Worm (Caenorhabditis elegans) whole organism, early embryonic: ENCODE measurements around the gene fbxb-19.

Experiments used
- B0310.2 ChIP-seq: sonication (generic microtip); optimal IDR thresholded peaks from 2 replicates; lab custom pipeline; 2016; ENCODE audit warnings: mild to moderate bottlenecking, missing genetic modification characterization, missing compliant biosample characterization
- F13C5.2 ChIP-seq: sonication (generic microtip); optimal IDR thresholded peaks from 2 replicates; lab custom pipeline; 2017; ENCODE audit warnings: mild to moderate bottlenecking, missing genetic modification characterization, inconsistent platforms, missing compliant biosample characterization
- aly-1 ChIP-seq: sonication (generic microtip); optimal IDR thresholded peaks from 2 replicates; lab custom pipeline; 2016; ENCODE audit warnings: missing genetic modification characterization, missing compliant biosample characterization
- ama-1 ChIP-seq: fragments of 150-350 bp; optimal IDR thresholded peaks from 2 replicates; lab custom pipeline; 2014
- ceh-13 ChIP-seq: fragments of 200-800 bp; sonication (Bioruptor generic); optimal IDR thresholded peaks from 2 replicates; lab custom pipeline; 2018; ENCODE audit warnings: mild to moderate bottlenecking, missing genetic modification characterization, missing compliant biosample characterization
- ceh-36 ChIP-seq: sonication (generic microtip); optimal IDR thresholded peaks from 2 replicates; lab custom pipeline; 2016; ENCODE audit warnings: missing genetic modification characterization, inconsistent platforms, missing compliant biosample characterization
- ets-7 ChIP-seq: sonication (generic microtip); optimal IDR thresholded peaks from 2 replicates; lab custom pipeline; 2016; ENCODE audit warnings: missing genotype, missing genetic modification characterization, missing compliant biosample characterization
- flt-1 ChIP-seq: fragments of 200-800 bp; sonication (Bioruptor generic); IDR thresholded peaks from 2 replicates; pipeline ENCODE4 v1.3.6; 2022; ENCODE audit warnings: missing genetic modification characterization, missing compliant biosample characterization
- hmbx-1 ChIP-seq: sonication (generic microtip); optimal IDR thresholded peaks from 2 replicates; lab custom pipeline; 2016; ENCODE audit warnings: mild to moderate bottlenecking, missing genetic modification characterization, missing compliant biosample characterization
- hmg-4 ChIP-seq: fragments of 200-800 bp; sonication (Bioruptor generic); optimal IDR thresholded peaks from 2 replicates; lab custom pipeline; 2018; ENCODE audit warnings: mild to moderate bottlenecking, missing genetic modification characterization, missing compliant biosample characterization
- hnd-1 ChIP-seq: sonication (generic microtip); optimal IDR thresholded peaks from 2 replicates; lab custom pipeline; 2016; ENCODE audit warnings: missing genetic modification characterization, missing compliant biosample characterization
- pes-1 ChIP-seq: fragments of 200-800 bp; sonication (Bioruptor generic); IDR thresholded peaks from 2 replicates; pipeline ENCODE4 v1.3.6; 2022; ENCODE audit warnings: missing genetic modification reagents, missing genetic modification characterization, missing compliant biosample characterization
- scrt-1 ChIP-seq: fragments of 200-800 bp; sonication (Bioruptor generic); IDR thresholded peaks from 2 replicates; pipeline ENCODE4 v1.3.6; 2022; ENCODE audit warnings: missing genetic modification characterization, missing compliant biosample characterization
- sea-1 ChIP-seq: fragments of 200-800 bp; sonication (Bioruptor generic); conservative IDR thresholded peaks from 2 replicates; pipeline ENCODE4 v1.3.6; 2022; ENCODE audit warnings: missing genetic modification characterization, missing compliant biosample characterization
- tbx-11 ChIP-seq: fragments of 200-800 bp; sonication (Bioruptor generic); IDR thresholded peaks from 2 replicates; pipeline ENCODE4 v1.3.6; 2022; ENCODE audit warnings: missing genetic modification characterization, missing compliant biosample characterization
- tbx-37 ChIP-seq: fragments of 200-800 bp; sonication (Bioruptor generic); conservative IDR thresholded peaks from 2 replicates; pipeline ENCODE4 v1.3.6; 2022; ENCODE audit warnings: missing genetic modification reagents, missing genetic modification characterization, missing compliant biosample characterization
- tra-4 ChIP-seq: sonication (generic microtip); optimal IDR thresholded peaks from 2 replicates; lab custom pipeline; 2017; ENCODE audit warnings: missing genetic modification characterization, missing compliant biosample characterization

Gene fbxb-19

DNA sequence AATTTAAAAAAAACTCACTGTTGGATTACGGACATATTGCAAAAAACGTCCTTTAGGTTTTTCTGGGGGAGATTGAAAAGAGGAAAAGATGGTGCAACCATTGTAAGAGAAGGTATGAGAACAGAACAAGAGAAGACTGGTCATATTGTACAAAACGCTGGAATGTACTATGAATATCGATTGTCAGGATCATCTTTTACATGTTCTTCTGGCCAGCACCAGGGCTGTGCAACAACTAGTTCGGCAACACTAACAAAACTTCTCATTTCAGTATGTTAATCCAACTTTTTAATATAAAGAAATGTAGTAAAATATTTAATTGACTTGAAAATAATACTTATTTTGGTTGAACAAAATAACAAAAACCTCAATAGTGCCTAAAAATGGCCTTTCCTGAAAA is 14.4 kb upstream of the fbxb-19 start, which contains the start of gene fbxb-47:
Gene fbxb-47 (minus strand): TSS at position 101 of the 400 bp plus-strand sequence.
- no peak for TF ChIP-seq tbx-11 (GFP tag; lab: Robert Waterston, UW)
- no peak for TF ChIP-seq ets-7
- no peak for TF ChIP-seq pes-1 (GFP tag; lab: Robert Waterston, UW)
- TF ChIP-seq ama-1 = no peak
- TF ChIP-seq flt-1 (GFP tag; lab: Robert Waterston, UW) = no peak
- TF ChIP-seq hmbx-1 (tag; lab: Kevin White, UChicago) = no peak
- no peak for TF ChIP-seq tra-4 (tag; lab: Kevin White, UChicago)
- no peak for TF ChIP-seq hmg-4
- TF ChIP-seq scrt-1 (GFP tag; lab: Robert Waterston, UW) = no peak
- TF ChIP-seq aly-1 (tag; lab: Kevin White, UChicago) = no peak
- no peak for TF ChIP-seq F13C5.2
- TF ChIP-seq hnd-1 (tag; lab: Kevin White, UChicago) = no peak
- no peak for TF ChIP-seq ceh-36 (tag; lab: Kevin White, UChicago)
- TF ChIP-seq B0310.2 (tag; lab: Kevin White, UChicago) = no peak
- no peak for TF ChIP-seq ceh-13 (GFP tag; lab: Kevin White, UChicago)
- TF ChIP-seq sea-1 (GFP tag; lab: Robert Waterston, UW) = no peak
- TF ChIP-seq tbx-37 = no peak

ce11 chrII:1695861-1696260 is 6.9 kb upstream of the fbxb-19 start, which contains the start of gene F58E1.13:
F58E1.13 (minus strand) TSS chrII:1695872.
- no peak for TF ChIP-seq F13C5.2
- no peak for TF ChIP-seq tbx-11 (GFP tag; lab: Robert Waterston, UW)
- TF ChIP-seq sea-1 (GFP tag; lab: Robert Waterston, UW) = no peak
- TF ChIP-seq scrt-1 (GFP tag; lab: Robert Waterston, UW) = no peak
- no peak for TF ChIP-seq ceh-36 (tag; lab: Kevin White, UChicago)
- TF ChIP-seq ama-1 = no peak
- no peak for TF ChIP-seq aly-1 (tag; lab: Kevin White, UChicago)
- no peak for TF ChIP-seq tbx-37
- no peak for TF ChIP-seq tra-4 (tag; lab: Kevin White, UChicago)
- no peak for TF ChIP-seq B0310.2 (tag; lab: Kevin White, UChicago)
- TF ChIP-seq hmg-4 = no peak

ce11 chrII:1694530-1694929 is 5.5 kb upstream of the fbxb-19 start, which contains the start of gene fbxc-26:
fbxc-26 (minus strand) TSS chrII:1694630.
- no peak for TF ChIP-seq tra-4 (tag; lab: Kevin White, UChicago)
- no peak for TF ChIP-seq ceh-13 (GFP tag; lab: Kevin White, UChicago)
- no peak for TF ChIP-seq aly-1 (tag; lab: Kevin White, UChicago)
- TF ChIP-seq flt-1 (GFP tag; lab: Robert Waterston, UW) = no peak
- no peak for TF ChIP-seq B0310.2 (tag; lab: Kevin White, UChicago)
- TF ChIP-seq sea-1 (GFP tag; lab: Robert Waterston, UW) = no peak
- TF ChIP-seq hnd-1 (tag; lab: Kevin White, UChicago) = no peak
- no peak for TF ChIP-seq F13C5.2
- no peak for TF ChIP-seq tbx-11 (GFP tag; lab: Robert Waterston, UW)
- TF ChIP-seq scrt-1 (GFP tag; lab: Robert Waterston, UW) = no peak

DNA sequence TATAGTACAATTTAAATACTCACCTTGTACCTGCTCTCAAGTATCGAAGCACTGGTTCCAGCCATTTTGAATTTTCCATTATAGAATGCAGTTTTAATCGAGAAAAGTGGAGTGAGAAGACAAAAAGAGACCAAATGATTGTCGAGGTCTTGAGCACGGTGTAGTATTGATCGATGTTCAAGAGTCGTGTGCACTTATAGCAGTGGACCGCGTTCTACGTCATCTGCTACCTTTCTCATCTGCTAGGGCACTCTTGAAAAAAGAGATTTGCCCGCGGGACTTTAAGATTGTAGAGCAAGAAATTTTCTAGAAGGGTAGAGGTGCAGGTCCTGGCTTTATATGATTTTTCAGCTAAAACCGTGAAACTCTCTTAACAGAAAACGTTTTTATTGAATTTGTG is 3.8 kb upstream of the fbxb-19 start, which contains the start of gene fbxc-21:
Gene fbxc-21 (minus strand): TSS at position 101 of the 400 bp plus-strand sequence.
- TF ChIP-seq tbx-37 (no peak), sea-1 (GFP tag; lab: Robert Waterston, UW) (no peak), B0310.2 (tag; lab: Kevin White, UChicago) (no peak), tra-4 (tag; lab: Kevin White, UChicago) (no peak), F13C5.2 (no peak), flt-1 (GFP tag; lab: Robert Waterston, UW) (no peak), ceh-36 (tag; lab: Kevin White, UChicago) (no peak), ceh-13 (GFP tag; lab: Kevin White, UChicago) (no peak), aly-1 (tag; lab: Kevin White, UChicago) (no peak), scrt-1 (GFP tag; lab: Robert Waterston, UW) (no peak), hmbx-1 (tag; lab: Kevin White, UChicago) (no peak), hmg-4 (no peak), pes-1 (GFP tag; lab: Robert Waterston, UW) (no peak)

- TF ChIP-seq tbx-11 (GFP tag; lab: Robert Waterston, UW) (no peak), tra-4 (tag; lab: Kevin White, UChicago) (no peak), sea-1 (GFP tag; lab: Robert Waterston, UW) (no peak), ama-1 (no peak), ceh-36 (tag; lab: Kevin White, UChicago) (no peak), aly-1 (tag; lab: Kevin White, UChicago) (no peak), flt-1 (GFP tag; lab: Robert Waterston, UW) (no peak), hmg-4 (no peak), hnd-1 (tag; lab: Kevin White, UChicago) (no peak), ets-7 (no peak), hmbx-1 (tag; lab: Kevin White, UChicago) (no peak), tbx-37 (no peak), F13C5.2 (no peak), pes-1 (GFP tag; lab: Robert Waterston, UW) (no peak), scrt-1 (GFP tag; lab: Robert Waterston, UW) (no peak), ceh-13 (GFP tag; lab: Kevin White, UChicago) (no peak), B0310.2 (tag; lab: Kevin White, UChicago) (no peak)
These were observed 2.0 kb upstream of the fbxb-19 start, which contains the start of gene fbxc-22 for ce11 chrII:1691011-1691410. fbxc-22 (minus strand) TSS chrII:1691111.

DNA sequence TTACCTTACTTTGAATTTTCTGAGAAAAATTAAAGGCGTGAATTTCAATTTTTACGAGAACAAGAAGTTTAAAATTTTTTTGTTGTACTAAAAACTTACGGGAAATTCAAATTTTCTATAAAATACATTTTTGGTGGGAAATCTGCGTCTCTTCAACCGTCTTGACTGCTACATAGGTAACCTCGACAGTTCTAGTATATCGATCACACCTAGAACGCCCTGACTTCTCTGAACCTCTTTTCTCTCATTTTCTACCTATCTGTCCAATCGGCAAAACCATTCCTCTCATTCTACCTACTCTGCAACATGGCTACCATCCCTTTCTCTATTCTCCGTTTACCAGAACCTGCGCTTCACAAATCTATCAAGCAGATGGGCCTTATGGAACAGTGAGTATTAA is 5.2 kb downstream of the fbxb-19 start, which contains the start of gene fbxb-25:
Gene fbxb-25 (plus strand): TSS at position 301 of the 400 bp plus-strand sequence.
- no peak for TF ChIP-seq ceh-13 (GFP tag; lab: Kevin White, UChicago)
- TF ChIP-seq F13C5.2 = no peak
- TF ChIP-seq tra-4 (tag; lab: Kevin White, UChicago) = no peak
- no peak for TF ChIP-seq ceh-36 (tag; lab: Kevin White, UChicago)
- no peak for TF ChIP-seq sea-1 (GFP tag; lab: Robert Waterston, UW)
- TF ChIP-seq aly-1 (tag; lab: Kevin White, UChicago) = no peak
- TF ChIP-seq tbx-37 = no peak
- no peak for TF ChIP-seq B0310.2 (tag; lab: Kevin White, UChicago)
- TF ChIP-seq tbx-11 (GFP tag; lab: Robert Waterston, UW) = no peak
- no peak for TF ChIP-seq pes-1 (GFP tag; lab: Robert Waterston, UW)

DNA sequence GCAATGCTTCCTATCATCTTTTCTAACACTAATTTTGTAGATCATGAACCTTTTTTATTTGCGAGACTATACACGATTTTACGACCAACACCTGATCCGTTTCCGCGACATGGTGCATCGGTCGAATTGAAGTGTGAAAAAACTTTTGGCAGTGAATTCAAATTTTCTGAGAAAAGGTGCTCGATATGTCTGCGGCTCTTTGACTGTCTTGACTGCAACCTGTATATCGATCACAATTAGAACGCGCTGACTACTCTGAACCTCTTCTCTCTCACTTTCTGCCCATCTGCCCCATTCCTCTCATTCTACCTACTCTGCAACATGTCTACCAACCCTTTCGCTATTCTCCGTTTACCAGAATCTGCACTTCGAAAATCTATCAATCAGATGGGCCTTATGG is 6.8 kb downstream of the fbxb-19 start, which contains the start of gene fbxb-26:
Gene fbxb-26 (plus strand): TSS at position 301 of the 400 bp plus-strand sequence.
- TF ChIP-seq F13C5.2 (no peak), hmbx-1 (tag; lab: Kevin White, UChicago) (no peak), aly-1 (tag; lab: Kevin White, UChicago) (no peak), scrt-1 (GFP tag; lab: Robert Waterston, UW) (no peak), tra-4 (tag; lab: Kevin White, UChicago) (no peak), ceh-36 (tag; lab: Kevin White, UChicago) (no peak), tbx-11 (GFP tag; lab: Robert Waterston, UW) (no peak), pes-1 (GFP tag; lab: Robert Waterston, UW) (no peak), ceh-13 (GFP tag; lab: Kevin White, UChicago) (no peak), hnd-1 (tag; lab: Kevin White, UChicago) (no peak), B0310.2 (tag; lab: Kevin White, UChicago) (no peak), ama-1 (no peak), hmg-4 (no peak), sea-1 (GFP tag; lab: Robert Waterston, UW) (no peak)
